Fruit fly (Drosophila melanogaster): Measurements from ENCODE around the gene Saf6.

- TF ChIP-seq D1 (tag; optimal IDR thresholded peaks at IDR 0.05) (no peak), gl (tag; optimal IDR thresholded peaks at IDR 0.05) (no peak), rn (GFP tag; IDR thresholded peaks at IDR 0.05) (no peak), CG8159 (tag; optimal IDR thresholded peaks at IDR 0.05) (no peak), CG12605 (GFP tag; IDR thresholded peaks at IDR 0.05) (no peak), EcR (GFP tag; optimal IDR thresholded peaks at IDR 0.05) (peak; percentile 65), CG13204 (GFP tag; optimal IDR thresholded peaks at IDR 0.05) (no peak), Snoo (tag; optimal IDR thresholded peaks at IDR 0.05) (no peak)
Observed at dm6 chr2L:842873-843272, 27.1 kb upstream of the Saf6 start.

All from whole organism, pupa.